Fruit fly (Drosophila melanogaster): ENCODE results near the gene CG7992.
A peak's percentile ranks its signal among the peaks of the same experiment; 100 is the strongest.

The CG7992 gene

dm6 chrX:19276489-19277117, 29.6 kb upstream of the CG7992 start, which contains the start of the genes CG32537 and CG32536 (continued):
- no peak for TF ChIP-seq CG6254 (GFP tag; optimal IDR thresholded peaks at IDR 0.05)

- TF ChIP-seq CG4820 (GFP tag; optimal IDR thresholded peaks at IDR 0.05) (no peak), CG10431 (GFP tag; optimal IDR thresholded peaks at IDR 0.05) (no peak), schlank (tag; optimal IDR thresholded peaks at IDR 0.05) (no peak), CG11247 (GFP tag; IDR thresholded peaks at IDR 0.05) (no peak), al (GFP tag; IDR thresholded peaks at IDR 0.05) (no peak), unc-4 (GFP tag; IDR thresholded peaks at IDR 0.05; ENCODE audit: partially characterized antibody) (peak; percentile 47; the same call in 1 of the 2 replicates), CG17612 (GFP tag; IDR thresholded peaks at IDR 0.05) (no peak), CG17802 (tag; optimal IDR thresholded peaks at IDR 0.05) (no peak), grn (GFP tag; optimal IDR thresholded peaks at IDR 0.05) (no peak), knrl (GFP tag; IDR thresholded peaks at IDR 0.05; ENCODE audit: partially characterized antibody) (0 out of 3 replicates have a peak, but pooled peaks have one; percentile 13), fu2 (GFP tag; optimal IDR thresholded peaks at IDR 0.05) (peak; percentile 7), CG15696 (tag; optimal IDR thresholded peaks at IDR 0.05) (no peak), CG14965 (GFP tag; optimal IDR thresholded peaks at IDR 0.05; ENCODE audit: borderline replicate concordance) (no peak), CG7271 (tag; optimal IDR thresholded peaks at IDR 0.05) (no peak), CG1529 (GFP tag; optimal IDR thresholded peaks at IDR 0.05) (no peak), Ets97D (GFP tag; optimal IDR thresholded peaks at IDR 0.05) (peak; percentile 11), chinmo (GFP tag; IDR thresholded peaks at IDR 0.05; ENCODE audit: partially characterized antibody) (0 out of 4 replicates have a peak, but pooled peaks have one; percentile 67), tll (GFP tag; optimal IDR thresholded peaks at IDR 0.05) (no peak), ab (GFP tag; optimal IDR thresholded peaks at IDR 0.05) (no peak), Nf-YC (tag; optimal IDR thresholded peaks at IDR 0.05) (no peak), bsh (GFP tag; optimal IDR thresholded peaks at IDR 0.05) (peak in 1 of 2 experiments; percentile 7), Rfx (GFP tag; IDR thresholded peaks at IDR 0.05) (peak; percentile 57), Hr51 (GFP tag; optimal IDR thresholded peaks at IDR 0.05) (peak in 1 of 2 experiments; percentile 4), CHES-1-like (GFP tag; optimal IDR thresholded peaks at IDR 0.05) (no peak), CG5180 (GFP tag; optimal IDR thresholded peaks at IDR 0.05) (no peak), CG2202 (tag; optimal IDR thresholded peaks at IDR 0.05) (no peak), CG3163 (GFP tag; optimal IDR thresholded peaks at IDR 0.05) (peak; percentile 19), luna (GFP tag; optimal IDR thresholded peaks at IDR 0.05) (no peak), CG2875 (GFP tag; optimal IDR thresholded peaks at IDR 0.05) (no peak), Nf-YA (GFP tag; IDR thresholded peaks at IDR 0.05) (peak; percentile 39; the same call in 1 of the 2 replicates), disco-r (GFP tag; optimal IDR thresholded peaks at IDR 0.05) (no peak), CG7556 (GFP tag; optimal IDR thresholded peaks at IDR 0.05) (no peak), CoRest (tag; optimal IDR thresholded peaks at IDR 0.05) (no peak), Blimp-1 (GFP tag; optimal IDR thresholded peaks at IDR 0.05) (no peak), kay (GFP tag; optimal IDR thresholded peaks at IDR 0.05) (no peak), CG10267 (tag; optimal IDR thresholded peaks at IDR 0.05) (peak; percentile 40), pzg (GFP tag; optimal IDR thresholded peaks at IDR 0.05) (peak; percentile 86), CG32772 (GFP tag; IDR thresholded peaks at IDR 0.05) (peak; percentile 42; the same call in 1 of the 2 replicates), jigr1 (GFP tag; IDR thresholded peaks at IDR 0.05) (no peak), E2f2 (GFP tag; IDR thresholded peaks at IDR 0.05) (peak; percentile 92), tna (GFP tag; IDR thresholded peaks at IDR 0.05; ENCODE audit: partially characterized antibody) (no peak), fd3F (GFP tag; optimal IDR thresholded peaks at IDR 0.05) (no peak), CG16863 (GFP tag; optimal IDR thresholded peaks at IDR 0.05) (peak; percentile 10), CG3281 (GFP tag; optimal IDR thresholded peaks at IDR 0.05) (peak; percentile 44), CG12942 (GFP tag; optimal IDR thresholded peaks at IDR 0.05) (no peak)
Measured at dm6 chrX:19268484-19269068, 21.5 kb upstream of the CG7992 start, which contains the start of gene CG8010. TSS of gene CG8010 (minus strand) at chrX:19268896.
